Worm (Caenorhabditis elegans): ENCODE data around the gene F01D5.6.

ce11 chrII:14018887-14019286 is 12.6 kb downstream of the F01D5.6 start:
- TF ChIP-seq ama-1 (optimal IDR thresholded peaks at IDR 0.05) (no peak), pqm-1 (tag; optimal IDR thresholded peaks at IDR 0.05) (no peak), nhr-10 (tag; optimal IDR thresholded peaks at IDR 0.05) (no peak), ztf-7 (tag; optimal IDR thresholded peaks at IDR 0.05) (no peak), nhr-76 (tag; optimal IDR thresholded peaks at IDR 0.05) (no peak), lsy-2 (tag; optimal IDR thresholded peaks at IDR 0.05) (no peak), egl-27 (tag; optimal IDR thresholded peaks at IDR 0.05) (no peak), unc-62 (GFP tag; optimal IDR thresholded peaks at IDR 0.05 in 1 of 2) (no peak), unc-62 (tag; optimal IDR thresholded peaks at IDR 0.05) (no peak), nhr-28 (tag; optimal IDR thresholded peaks at IDR 0.05) (no peak)

All from whole organism, L4 larva.